Worm (Caenorhabditis elegans) whole organism, early embryonic: ENCODE results near the gene Y51H4A.936.

Experiments used
- B0310.2 ChIP-seq: sonication (generic microtip); optimal IDR thresholded peaks from 2 replicates; lab custom pipeline; 2016; ENCODE audit warnings: mild to moderate bottlenecking, missing genetic modification characterization, missing compliant biosample characterization
- aly-1 ChIP-seq: sonication (generic microtip); optimal IDR thresholded peaks from 2 replicates; lab custom pipeline; 2016; ENCODE audit warnings: missing genetic modification characterization, missing compliant biosample characterization
- ama-1 ChIP-seq: fragments of 150-350 bp; optimal IDR thresholded peaks from 2 replicates; lab custom pipeline; 2014
- ceh-13 ChIP-seq: fragments of 200-800 bp; sonication (Bioruptor generic); optimal IDR thresholded peaks from 2 replicates; lab custom pipeline; 2018; ENCODE audit warnings: mild to moderate bottlenecking, missing genetic modification characterization, missing compliant biosample characterization
- ceh-36 ChIP-seq: sonication (generic microtip); optimal IDR thresholded peaks from 2 replicates; lab custom pipeline; 2016; ENCODE audit warnings: missing genetic modification characterization, inconsistent platforms, missing compliant biosample characterization
- flt-1 ChIP-seq: fragments of 200-800 bp; sonication (Bioruptor generic); IDR thresholded peaks from 2 replicates; pipeline ENCODE4 v1.3.6; 2022; ENCODE audit warnings: missing genetic modification characterization, missing compliant biosample characterization
- hmbx-1 ChIP-seq: sonication (generic microtip); optimal IDR thresholded peaks from 2 replicates; lab custom pipeline; 2016; ENCODE audit warnings: mild to moderate bottlenecking, missing genetic modification characterization, missing compliant biosample characterization
- pes-1 ChIP-seq: fragments of 200-800 bp; sonication (Bioruptor generic); IDR thresholded peaks from 2 replicates; pipeline ENCODE4 v1.3.6; 2022; ENCODE audit warnings: missing genetic modification reagents, missing genetic modification characterization, missing compliant biosample characterization
- scrt-1 ChIP-seq: fragments of 200-800 bp; sonication (Bioruptor generic); IDR thresholded peaks from 2 replicates; pipeline ENCODE4 v1.3.6; 2022; ENCODE audit warnings: missing genetic modification characterization, missing compliant biosample characterization
- tra-4 ChIP-seq: sonication (generic microtip); optimal IDR thresholded peaks from 2 replicates; lab custom pipeline; 2017; ENCODE audit warnings: missing genetic modification characterization, missing compliant biosample characterization

ce11 chrIV:16657488-16657982 is 28.3 kb downstream of the Y51H4A.936 start:
- TF ChIP-seq ama-1 (no peak), flt-1 (GFP tag; lab: Robert Waterston, UW) (no peak), ceh-13 (GFP tag; lab: Kevin White, UChicago) (no peak), scrt-1 (GFP tag; lab: Robert Waterston, UW) (no peak), tra-4 (tag; lab: Kevin White, UChicago) (no peak), hmbx-1 (tag; lab: Kevin White, UChicago) (no peak), pes-1 (no peak), ceh-36 (tag; lab: Kevin White, UChicago) (no peak), aly-1 (no peak), B0310.2 (tag; lab: Kevin White, UChicago) (no peak)
